Fruit fly (Drosophila melanogaster) S2 (cell line): Measurements from ENCODE around the gene CG12708.

Source experiments
- CG8478 ChIP-seq: fragments of >200 bp; optimal IDR thresholded peaks from 2 replicates; lab custom pipeline; 2018
- CTCF ChIP-seq, 2 experiments: fragments of >200 bp; optimal IDR thresholded peaks; 2 replicates each; lab custom pipeline; 2018

DNA sequence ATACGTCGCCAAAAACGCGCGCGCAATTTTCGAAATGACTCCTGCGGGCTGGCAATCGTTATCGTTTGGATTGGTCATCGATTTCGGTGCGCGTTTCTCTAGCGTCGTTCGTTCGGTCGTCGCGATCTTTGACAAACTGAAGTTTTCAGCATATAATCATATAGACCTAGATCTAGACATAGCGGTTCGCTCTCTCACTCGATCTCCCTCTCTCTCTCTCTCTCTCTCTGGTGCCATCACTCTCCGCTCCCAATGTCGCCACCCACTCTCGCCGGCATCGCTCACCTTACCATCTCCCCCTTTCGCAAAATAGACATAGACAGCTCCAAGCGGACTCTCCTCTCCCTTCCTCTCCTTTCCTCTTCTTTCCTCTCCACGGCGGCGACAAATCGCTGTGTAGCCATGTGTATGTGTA is 42.0 kb upstream of the CG12708 start, which contains the start of gene sog:
- TF ChIP-seq CTCF (optimal IDR thresholded peaks at IDR 0.05; lab: Kevin White, UChicago) (no peak), CG8478 (lab: Kevin White, UChicago) (no peak)
